Worm (Caenorhabditis elegans): ENCODE measurements around the gene Y9C2UA.1.

Gene Y9C2UA.1

ce11 chrII:9137803-9138202 is 1.6 kb upstream of the Y9C2UA.1 start, which contains the start of gene C16D2.3:
C16D2.3 (plus strand) TSS chrII:9138103.
- TF ChIP-seq lin-32 (GFP tag; optimal IDR thresholded peaks at IDR 0.05) (no peak), elt-3 (tag; optimal IDR thresholded peaks at IDR 0.05) (no peak), cnd-1 (tag; optimal IDR thresholded peaks at IDR 0.05) (no peak), lin-13 (tag; optimal IDR thresholded peaks at IDR 0.05) (no peak), nhr-237 (tag; optimal IDR thresholded peaks at IDR 0.05) (no peak), drap-1 (GFP tag; optimal IDR thresholded peaks at IDR 0.05) (no peak), mep-1 (tag; optimal IDR thresholded peaks at IDR 0.05) (no peak), blmp-1 (tag; optimal IDR thresholded peaks at IDR 0.05) (no peak), unc-120 (tag; optimal IDR thresholded peaks at IDR 0.05; ENCODE audit: poor library complexity, severe bottlenecking) (no peak), M03D4.4 (tag; optimal IDR thresholded peaks at IDR 0.05) (no peak), hlh-1 (tag; optimal IDR thresholded peaks at IDR 0.05) (no peak), pha-4 (tag; optimal IDR thresholded peaks at IDR 0.05) (no peak), nhr-28 (tag; optimal IDR thresholded peaks at IDR 0.05) (no peak)

- TF ChIP-seq ces-1 (GFP tag; optimal IDR thresholded peaks at IDR 0.05) (no peak), unc-39 (tag; optimal IDR thresholded peaks at IDR 0.05) (no peak), drap-1 (GFP tag; optimal IDR thresholded peaks at IDR 0.05) (no peak), M03D4.4 (tag; optimal IDR thresholded peaks at IDR 0.05) (no peak), tbx-8 (GFP tag; optimal IDR thresholded peaks at IDR 0.05) (no peak), snpc-4 (tag; optimal IDR thresholded peaks at IDR 0.05) (no peak), unc-62 (GFP tag; optimal IDR thresholded peaks at IDR 0.05) (no peak), sem-2 (GFP tag; optimal IDR thresholded peaks at IDR 0.05) (no peak), lin-13 (tag; optimal IDR thresholded peaks at IDR 0.05) (no peak), ceh-39 (tag; optimal IDR thresholded peaks at IDR 0.05) (no peak), bed-3 (GFP tag; optimal IDR thresholded peaks at IDR 0.05) (no peak), cnd-1 (tag; optimal IDR thresholded peaks at IDR 0.05) (no peak), nhr-76 (tag; optimal IDR thresholded peaks at IDR 0.05) (no peak), nhr-28 (tag; optimal IDR thresholded peaks at IDR 0.05) (no peak), lin-32 (GFP tag; optimal IDR thresholded peaks at IDR 0.05) (no peak), nhr-12 (tag; optimal IDR thresholded peaks at IDR 0.05) (no peak), blmp-1 (tag; optimal IDR thresholded peaks at IDR 0.05) (no peak), mab-5 (tag; optimal IDR thresholded peaks at IDR 0.05) (no peak)
These were observed 1.7 kb downstream of the Y9C2UA.1 start for ce11 chrII:9141110-9141509.

- TF ChIP-seq nhr-28 (tag; optimal IDR thresholded peaks at IDR 0.05) (no peak), sptf-1 (tag; optimal IDR thresholded peaks at IDR 0.05) (no peak), ceh-83 (GFP tag; optimal IDR thresholded peaks at IDR 0.05) (no peak)
These were observed 4.3 kb downstream of the Y9C2UA.1 start for ce11 chrII:9143795-9144194.

ce11 chrII:9144366-9144765 is 4.9 kb downstream of the Y9C2UA.1 start:
- TF ChIP-seq nhr-237 (tag; optimal IDR thresholded peaks at IDR 0.05) (no peak), nhr-28 (tag; optimal IDR thresholded peaks at IDR 0.05) (no peak), mab-5 (tag; optimal IDR thresholded peaks at IDR 0.05) (no peak), mep-1 (tag; optimal IDR thresholded peaks at IDR 0.05) (no peak), sem-2 (GFP tag; optimal IDR thresholded peaks at IDR 0.05) (no peak), ham-2 (GFP tag; optimal IDR thresholded peaks at IDR 0.05) (no peak), flh-1 (GFP tag; optimal IDR thresholded peaks at IDR 0.05) (no peak), M03D4.4 (tag; optimal IDR thresholded peaks at IDR 0.05) (no peak), nhr-2 (tag; optimal IDR thresholded peaks at IDR 0.05) (no peak)

ce11 chrII:9145961-9146360 is 6.5 kb downstream of the Y9C2UA.1 start, which contains the start of gene W07A12.4:
W07A12.4 (plus strand) TSS chrII:9146261.
- no peak for TF ChIP-seq ceh-43 (GFP tag; optimal IDR thresholded peaks at IDR 0.05)
- no peak for TF ChIP-seq sem-2 (GFP tag; optimal IDR thresholded peaks at IDR 0.05)
- no peak for TF ChIP-seq blmp-1 (tag; optimal IDR thresholded peaks at IDR 0.05)
- TF ChIP-seq unc-39 (tag; optimal IDR thresholded peaks at IDR 0.05), result no peak
- TF ChIP-seq ces-1 (GFP tag; optimal IDR thresholded peaks at IDR 0.05), result no peak
- TF ChIP-seq unc-62 (GFP tag; optimal IDR thresholded peaks at IDR 0.05), result no peak
- TF ChIP-seq mep-1 (tag; optimal IDR thresholded peaks at IDR 0.05), result no peak
- TF ChIP-seq ceh-83 (GFP tag; optimal IDR thresholded peaks at IDR 0.05), result no peak
- no peak for TF ChIP-seq sptf-1 (tag; optimal IDR thresholded peaks at IDR 0.05)
- TF ChIP-seq mab-5 (tag; optimal IDR thresholded peaks at IDR 0.05), result no peak

- TF ChIP-seq cnd-1 (tag; optimal IDR thresholded peaks at IDR 0.05), result no peak
- no peak for TF ChIP-seq pha-4 (tag; optimal IDR thresholded peaks at IDR 0.05)
- TF ChIP-seq mep-1 (tag; optimal IDR thresholded peaks at IDR 0.05), result no peak
- TF ChIP-seq ceh-43 (GFP tag; optimal IDR thresholded peaks at IDR 0.05), result no peak
- no peak for TF ChIP-seq nhr-28 (tag; optimal IDR thresholded peaks at IDR 0.05)
- TF ChIP-seq sptf-1 (tag; optimal IDR thresholded peaks at IDR 0.05), result no peak
- no peak for TF ChIP-seq ham-2 (GFP tag; optimal IDR thresholded peaks at IDR 0.05)
- TF ChIP-seq snpc-4 (tag; optimal IDR thresholded peaks at IDR 0.05), result no peak
- no peak for TF ChIP-seq hlh-1 (tag; optimal IDR thresholded peaks at IDR 0.05)
- no peak for TF ChIP-seq ceh-83 (GFP tag; optimal IDR thresholded peaks at IDR 0.05)
- TF ChIP-seq drap-1 (GFP tag; optimal IDR thresholded peaks at IDR 0.05), result no peak
- TF ChIP-seq nhr-76 (tag; optimal IDR thresholded peaks at IDR 0.05), result no peak
- no peak for TF ChIP-seq unc-62 (GFP tag; optimal IDR thresholded peaks at IDR 0.05)
- no peak for TF ChIP-seq sem-2 (GFP tag; optimal IDR thresholded peaks at IDR 0.05)
- no peak for TF ChIP-seq unc-120 (tag; optimal IDR thresholded peaks at IDR 0.05; ENCODE audit: poor library complexity, severe bottlenecking)
- TF ChIP-seq ceh-39 (tag; optimal IDR thresholded peaks at IDR 0.05), result no peak
- no peak for TF ChIP-seq blmp-1 (tag; optimal IDR thresholded peaks at IDR 0.05)
- no peak for TF ChIP-seq lsy-2 (tag; optimal IDR thresholded peaks at IDR 0.05)
- no peak for TF ChIP-seq nhr-2 (tag; optimal IDR thresholded peaks at IDR 0.05)
- TF ChIP-seq mab-5 (tag; optimal IDR thresholded peaks at IDR 0.05), result no peak
These were observed 8.6 kb downstream of the Y9C2UA.1 start for ce11 chrII:9148079-9148478.
